Worm (Caenorhabditis elegans) whole organism, early embryonic: ENCODE measurements around the gene srbc-84.

Source experiments
- F13C5.2 ChIP-seq: sonication (generic microtip); optimal IDR thresholded peaks from 2 replicates; lab custom pipeline; 2017; ENCODE audit warnings: mild to moderate bottlenecking, missing genetic modification characterization, inconsistent platforms, missing compliant biosample characterization
- ama-1 ChIP-seq: fragments of 150-350 bp; optimal IDR thresholded peaks from 2 replicates; lab custom pipeline; 2014
- ceh-36 ChIP-seq: sonication (generic microtip); optimal IDR thresholded peaks from 2 replicates; lab custom pipeline; 2016; ENCODE audit warnings: missing genetic modification characterization, inconsistent platforms, missing compliant biosample characterization
- ets-7 ChIP-seq: sonication (generic microtip); optimal IDR thresholded peaks from 2 replicates; lab custom pipeline; 2016; ENCODE audit warnings: missing genotype, missing genetic modification characterization, missing compliant biosample characterization
- flt-1 ChIP-seq: fragments of 200-800 bp; sonication (Bioruptor generic); IDR thresholded peaks from 2 replicates; pipeline ENCODE4 v1.3.6; 2022; ENCODE audit warnings: missing genetic modification characterization, missing compliant biosample characterization
- hmbx-1 ChIP-seq: sonication (generic microtip); optimal IDR thresholded peaks from 2 replicates; lab custom pipeline; 2016; ENCODE audit warnings: mild to moderate bottlenecking, missing genetic modification characterization, missing compliant biosample characterization
- hnd-1 ChIP-seq: sonication (generic microtip); optimal IDR thresholded peaks from 2 replicates; lab custom pipeline; 2016; ENCODE audit warnings: missing genetic modification characterization, missing compliant biosample characterization

- TF ChIP-seq ama-1 (lab: Kevin White, UChicago) (no peak), F13C5.2 (tag; lab: Kevin White, UChicago) (no peak), ets-7 (tag; lab: Kevin White, UChicago) (no peak), hnd-1 (no peak), hmbx-1 (no peak), ceh-36 (no peak), flt-1 (GFP tag; lab: Robert Waterston, UW) (no peak)
These were observed 1.7 kb upstream of the srbc-84 start, which contains the start of gene srbc-83 for ce11 chrV:16297070-16297469.
